Worm (Caenorhabditis elegans) whole organism, mixed stage, embryonic: ENCODE results near the gene puf-9.

Experiments
- blmp-1 ChIP-seq: fragments of 150-350 bp; optimal IDR thresholded peaks from 2 replicates; lab custom pipeline; 2014; ENCODE audit warnings: missing biosample characterization, missing genetic modification characterization
- ceh-43 ChIP-seq: fragments of 200-800 bp; sonication (Bioruptor generic); optimal IDR thresholded peaks from 2 replicates; lab custom pipeline; 2018; ENCODE audit warnings: mild to moderate bottlenecking, missing genetic modification characterization, moderate library complexity, missing compliant biosample characterization
- elt-1 ChIP-seq: sonication (generic microtip); optimal IDR thresholded peaks from 2 replicates; lab custom pipeline; 2017; ENCODE audit warnings: missing genetic modification characterization, mild to moderate bottlenecking, missing compliant biosample characterization, antibody characterized with exemption, moderate library complexity, borderline replicate concordance; ENCODE audit not compliant: insufficient read depth
- lin-13 ChIP-seq: fragments of 150-350 bp; optimal IDR thresholded peaks from 2 replicates; lab custom pipeline; 2014; ENCODE audit warnings: missing biosample characterization, missing genetic modification characterization
- lsy-2 ChIP-seq: fragments of 150-350 bp; optimal IDR thresholded peaks from 2 replicates; lab custom pipeline; 2014; ENCODE audit warnings: missing biosample characterization, missing genetic modification characterization
- mab-5 ChIP-seq: fragments of 150-350 bp; optimal IDR thresholded peaks from 2 replicates; lab custom pipeline; 2014; ENCODE audit warnings: missing biosample characterization, missing genetic modification characterization
- mls-2 ChIP-seq: sonication (generic microtip); optimal IDR thresholded peaks from 2 replicates; lab custom pipeline; 2016; ENCODE audit warnings: mild to moderate bottlenecking, missing genetic modification characterization, moderate library complexity, missing compliant biosample characterization
- nhr-12 ChIP-seq: fragments of 150-350 bp; optimal IDR thresholded peaks from 2 replicates; lab custom pipeline; 2014; ENCODE audit warnings: missing biosample characterization, missing genetic modification characterization
- nhr-76 ChIP-seq: sonication (generic microtip); optimal IDR thresholded peaks from 2 replicates; lab custom pipeline; 2017; ENCODE audit warnings: missing biosample characterization, missing genetic modification characterization
- sem-2 ChIP-seq: fragments of 200-800 bp; sonication (Bioruptor generic); optimal IDR thresholded peaks from 2 replicates; lab custom pipeline; 2018; ENCODE audit warnings: mild to moderate bottlenecking, missing genetic modification characterization, missing compliant biosample characterization
- snpc-4 ChIP-seq: fragments of 150-350 bp; optimal IDR thresholded peaks from 2 replicates; lab custom pipeline; 2014; ENCODE audit warnings: missing biosample characterization, missing genetic modification characterization
- ztf-11 ChIP-seq: fragments of 150-350 bp; optimal IDR thresholded peaks from 2 replicates; lab custom pipeline; 2014; ENCODE audit warnings: missing biosample characterization, missing genetic modification characterization

DNA sequence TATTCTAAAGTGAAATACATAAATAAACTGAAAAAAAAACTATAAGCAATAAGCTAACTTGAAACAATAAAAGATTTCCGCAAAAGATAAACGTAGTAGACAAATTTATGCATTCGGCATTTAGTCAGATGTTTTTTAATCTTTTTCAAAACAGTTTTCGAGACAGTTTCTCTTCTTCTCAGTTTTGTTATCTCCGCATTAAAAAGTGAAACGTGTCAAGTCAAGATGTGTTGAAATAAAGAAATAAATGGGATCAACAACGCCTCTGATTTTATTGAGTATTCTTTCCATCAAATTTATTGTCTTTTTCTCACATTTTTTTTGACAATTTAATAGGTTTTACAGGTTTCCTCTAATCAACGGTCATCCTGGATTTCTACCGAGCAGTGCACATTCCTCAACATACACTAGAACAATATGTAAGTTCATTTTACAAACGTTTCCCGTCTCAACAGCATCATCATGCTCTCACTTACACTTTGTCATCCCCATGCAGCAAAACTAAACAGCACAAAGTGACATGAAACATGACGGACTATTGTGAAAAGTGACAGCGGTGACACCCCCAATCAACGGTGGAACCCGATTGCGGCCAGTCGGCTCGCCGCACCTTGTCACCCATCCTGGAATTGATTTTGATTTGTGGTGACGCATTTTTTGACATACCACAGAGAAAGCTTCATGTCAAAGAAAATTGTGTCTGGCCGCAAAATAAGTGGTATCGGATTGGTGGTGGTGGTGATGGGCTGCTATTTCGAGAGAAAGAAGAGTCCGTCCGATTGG is 13.3 kb downstream of the puf-9 start:
- TF ChIP-seq blmp-1 (tag; lab: Kevin White, UChicago) (no peak), elt-1 (tag; lab: Kevin White, UChicago) (no peak), lsy-2 (tag; lab: Kevin White, UChicago) (no peak), sem-2 (GFP tag; lab: Kevin White, UChicago) (no peak), ceh-43 (no peak), lin-13 (tag; lab: Kevin White, UChicago) (no peak), mab-5 (no peak), mls-2 (tag; lab: Kevin White, UChicago) (no peak), nhr-12 (tag; lab: Kevin White, UChicago) (no peak), snpc-4 (no peak), nhr-76 (no peak), ztf-11 (tag; lab: Kevin White, UChicago) (no peak)
